Fruit fly (Drosophila melanogaster) whole organism: Measurements from ENCODE around the gene CCHa1.
A peak's percentile ranks its signal among the peaks of the same experiment; 100 is the strongest.

ENCODE experiments used
- CG8478 ChIP-seq: fragments of >200 bp; optimal IDR thresholded peaks from 2 replicates; lab custom pipeline; 2018; ENCODE audit warnings: inconsistent platforms
- Dll ChIP-seq: fragments of >200 bp; optimal IDR thresholded peaks from 2 replicates; lab custom pipeline; 2017
- EcR ChIP-seq, 2 experiments: fragments of >200 bp; optimal IDR thresholded peaks; 2 replicates each; lab custom pipeline; 2017; ENCODE audit warnings: missing biosample characterization in 2 of 2, missing genetic modification characterization in 2 of 2, missing genetic modification reagents in 2 of 2
- pan ChIP-seq: fragments of >200 bp; optimal IDR thresholded peaks from 2 replicates; lab custom pipeline; 2017
- psq ChIP-seq: fragments of >200 bp; optimal IDR thresholded peaks from 2 replicates; lab custom pipeline; 2017
- usp ChIP-seq: fragments of >200 bp; optimal IDR thresholded peaks from 2 replicates; lab custom pipeline; 2017; ENCODE audit warnings: missing biosample characterization, missing genetic modification characterization, mixed read lengths

CCHa1 gene

dm6 chr3R:14096792-14097191 is at the start of gene CCHa1:
Gene CCHa1, minus strand, starts transcription at chr3R:14096835.
- no peak for TF ChIP-seq usp (GFP tag; lab: Kevin White, UChicago)
- no peak for TF ChIP-seq pan
- TF ChIP-seq psq (lab: Kevin White, UChicago) = no peak
- TF ChIP-seq EcR (GFP tag; optimal IDR thresholded peaks at IDR 0.05; lab: Kevin White, UChicago) = no peak
- TF ChIP-seq CG8478 (lab: Kevin White, UChicago) = no peak
- TF ChIP-seq Dll (lab: Kevin White, UChicago) = no peak

dm6 chr3R:14140912-14141311 is 44.3 kb upstream of the CCHa1 start:
- TF ChIP-seq EcR (GFP tag; optimal IDR thresholded peaks at IDR 0.05; lab: Kevin White, UChicago) (no peak), Dll (lab: Kevin White, UChicago) (no peak), CG8478 (lab: Kevin White, UChicago) (no peak), usp (GFP tag; lab: Kevin White, UChicago) (no peak), pan (no peak), psq (lab: Kevin White, UChicago) (no peak)

dm6 chr3R:14131972-14132371 is 35.3 kb upstream of the CCHa1 start, which contains the start of gene CG14356:
Gene CG14356, minus strand, starts transcription at chr3R:14132072.
- TF ChIP-seq Dll (lab: Kevin White, UChicago) (no peak), usp (GFP tag; lab: Kevin White, UChicago) (no peak), pan (no peak), EcR (GFP tag; optimal IDR thresholded peaks at IDR 0.05; lab: Kevin White, UChicago) (no peak), psq (lab: Kevin White, UChicago) (no peak), CG8478 (lab: Kevin White, UChicago) (no peak)

- no peak for TF ChIP-seq CG8478 (lab: Kevin White, UChicago)
- no peak for TF ChIP-seq pan
- TF ChIP-seq usp (GFP tag; lab: Kevin White, UChicago) = no peak
- TF ChIP-seq Dll (lab: Kevin White, UChicago) = no peak
- TF ChIP-seq psq (lab: Kevin White, UChicago) = no peak
- no peak for TF ChIP-seq EcR (GFP tag; optimal IDR thresholded peaks at IDR 0.05; lab: Kevin White, UChicago)
These were observed 29.0 kb upstream of the CCHa1 start, which contains the start of the genes 140up and Polr2B for dm6 chr3R:14125479-14126121. Gene 140up, minus strand, starts transcription at chr3R:14125548. Gene Polr2B, plus strand, starts transcription at chr3R:14125791.

- TF ChIP-seq CG8478 (lab: Kevin White, UChicago) = no peak
- no peak for TF ChIP-seq psq (lab: Kevin White, UChicago)
- no peak for TF ChIP-seq Dll (lab: Kevin White, UChicago)
- TF ChIP-seq EcR (GFP tag; optimal IDR thresholded peaks at IDR 0.05; lab: Kevin White, UChicago) = no peak
- TF ChIP-seq usp (GFP tag; lab: Kevin White, UChicago) = no peak
- no peak for TF ChIP-seq pan
These were observed 25.7 kb upstream of the CCHa1 start, which contains the start of the genes Abi and twf for dm6 chr3R:14122347-14122812. Gene Abi, minus strand, starts transcription at chr3R:14122420. Gene twf, plus strand, starts transcription at chr3R:14122654.

dm6 chr3R:14118350-14118749 is 21.7 kb upstream of the CCHa1 start, which contains the start of gene Kif19A:
Gene Kif19A, minus strand, starts transcription at chr3R:14118450.
- no peak for TF ChIP-seq usp (GFP tag; lab: Kevin White, UChicago)
- TF ChIP-seq psq (lab: Kevin White, UChicago) = no peak
- TF ChIP-seq Dll (lab: Kevin White, UChicago) = no peak
- TF ChIP-seq CG8478 (lab: Kevin White, UChicago) = no peak
- no peak for TF ChIP-seq EcR (GFP tag; optimal IDR thresholded peaks at IDR 0.05; lab: Kevin White, UChicago)
- no peak for TF ChIP-seq pan

- TF ChIP-seq psq (lab: Kevin White, UChicago) (no peak), usp (GFP tag; lab: Kevin White, UChicago) (no peak), pan (no peak), Dll (lab: Kevin White, UChicago) (no peak), CG8478 (lab: Kevin White, UChicago) (no peak), EcR (GFP tag; optimal IDR thresholded peaks at IDR 0.05; lab: Kevin White, UChicago) (no peak)
These were observed 19.5 kb upstream of the CCHa1 start for dm6 chr3R:14116088-14116487.

- TF ChIP-seq psq (lab: Kevin White, UChicago) (no peak), Dll (lab: Kevin White, UChicago) (no peak)
These were observed 15.4 kb upstream of the CCHa1 start, which contains the start of gene CG14357 for dm6 chr3R:14112066-14112465. Gene CG14357, minus strand, starts transcription at chr3R:14112166.

- TF ChIP-seq EcR (GFP tag; optimal IDR thresholded peaks at IDR 0.05; lab: Kevin White, UChicago) (no peak), usp (GFP tag; lab: Kevin White, UChicago) (no peak), psq (lab: Kevin White, UChicago) (no peak), pan (no peak), CG8478 (lab: Kevin White, UChicago) (no peak), Dll (lab: Kevin White, UChicago) (no peak)
These were observed 12.5 kb upstream of the CCHa1 start, which contains the start of gene Or88a for dm6 chr3R:14109145-14109544. Gene Or88a, plus strand, starts transcription at chr3R:14109445.

dm6 chr3R:14108158-14108921 is 11.7 kb upstream of the CCHa1 start, which contains the start of gene CG12402:
Gene CG12402, minus strand, starts transcription at chr3R:14108321.
- TF ChIP-seq psq (lab: Kevin White, UChicago) (no peak), EcR (GFP tag; optimal IDR thresholded peaks at IDR 0.05; lab: Kevin White, UChicago) (no peak), usp (GFP tag; lab: Kevin White, UChicago) (no peak), pan (no peak), CG8478 (lab: Kevin White, UChicago) (no peak), Dll (lab: Kevin White, UChicago) (peak; percentile 62)

- TF ChIP-seq psq (lab: Kevin White, UChicago) (no peak), Dll (lab: Kevin White, UChicago) (no peak), usp (GFP tag; lab: Kevin White, UChicago) (no peak), CG8478 (lab: Kevin White, UChicago) (no peak), pan (no peak), EcR (GFP tag; optimal IDR thresholded peaks at IDR 0.05; lab: Kevin White, UChicago) (no peak)
These were observed 11.0 kb upstream of the CCHa1 start for dm6 chr3R:14107597-14107996.
